Worm (Caenorhabditis elegans) whole organism, early embryonic: ENCODE measurements around the gene syd-9.

Experiments used
- aly-1 ChIP-seq: sonication (generic microtip); optimal IDR thresholded peaks from 2 replicates; lab custom pipeline; 2016; ENCODE audit warnings: missing genetic modification characterization, missing compliant biosample characterization
- ama-1 ChIP-seq: fragments of 150-350 bp; optimal IDR thresholded peaks from 2 replicates; lab custom pipeline; 2014
- ceh-36 ChIP-seq: sonication (generic microtip); optimal IDR thresholded peaks from 2 replicates; lab custom pipeline; 2016; ENCODE audit warnings: missing genetic modification characterization, inconsistent platforms, missing compliant biosample characterization
- pes-1 ChIP-seq: fragments of 200-800 bp; sonication (Bioruptor generic); IDR thresholded peaks from 2 replicates; pipeline ENCODE4 v1.3.6; 2022; ENCODE audit warnings: missing genetic modification reagents, missing genetic modification characterization, missing compliant biosample characterization
- scrt-1 ChIP-seq: fragments of 200-800 bp; sonication (Bioruptor generic); IDR thresholded peaks from 2 replicates; pipeline ENCODE4 v1.3.6; 2022; ENCODE audit warnings: missing genetic modification characterization, missing compliant biosample characterization
- sea-1 ChIP-seq: fragments of 200-800 bp; sonication (Bioruptor generic); conservative IDR thresholded peaks from 2 replicates; pipeline ENCODE4 v1.3.6; 2022; ENCODE audit warnings: missing genetic modification characterization, missing compliant biosample characterization
- tbx-37 ChIP-seq: fragments of 200-800 bp; sonication (Bioruptor generic); conservative IDR thresholded peaks from 2 replicates; pipeline ENCODE4 v1.3.6; 2022; ENCODE audit warnings: missing genetic modification reagents, missing genetic modification characterization, missing compliant biosample characterization

DNA sequence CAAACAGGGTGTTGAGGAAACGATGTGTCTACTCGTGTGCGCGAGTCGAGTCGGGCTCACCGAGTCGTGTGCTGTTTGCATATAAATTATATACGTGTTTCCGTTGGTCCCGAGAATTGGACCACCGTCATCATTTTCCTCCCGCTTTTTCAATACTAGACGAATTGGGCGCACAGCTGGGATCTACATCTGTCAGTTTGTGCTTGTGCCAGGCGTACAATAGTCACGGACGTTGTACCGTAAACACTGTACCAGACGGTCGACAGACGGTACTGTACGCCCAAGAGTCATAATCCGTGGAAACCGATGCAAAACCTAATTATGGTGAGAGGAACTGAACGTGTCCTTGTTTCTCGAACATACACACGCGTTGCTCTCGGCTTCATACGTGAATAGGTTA, 8.7 kb upstream of the syd-9 start:
- TF ChIP-seq tbx-37 (GFP tag; lab: Robert Waterston, UW), result no peak
- TF ChIP-seq ama-1, result no peak
- TF ChIP-seq scrt-1 (GFP tag; lab: Robert Waterston, UW), result no peak
- TF ChIP-seq sea-1 (GFP tag; lab: Robert Waterston, UW), result no peak
- no peak for TF ChIP-seq aly-1
- TF ChIP-seq pes-1, result no peak
- TF ChIP-seq ceh-36 (tag; lab: Kevin White, UChicago), result no peak
